Worm (Caenorhabditis elegans): Measurements from ENCODE around the gene aakg-1.

The aakg-1 gene

DNA sequence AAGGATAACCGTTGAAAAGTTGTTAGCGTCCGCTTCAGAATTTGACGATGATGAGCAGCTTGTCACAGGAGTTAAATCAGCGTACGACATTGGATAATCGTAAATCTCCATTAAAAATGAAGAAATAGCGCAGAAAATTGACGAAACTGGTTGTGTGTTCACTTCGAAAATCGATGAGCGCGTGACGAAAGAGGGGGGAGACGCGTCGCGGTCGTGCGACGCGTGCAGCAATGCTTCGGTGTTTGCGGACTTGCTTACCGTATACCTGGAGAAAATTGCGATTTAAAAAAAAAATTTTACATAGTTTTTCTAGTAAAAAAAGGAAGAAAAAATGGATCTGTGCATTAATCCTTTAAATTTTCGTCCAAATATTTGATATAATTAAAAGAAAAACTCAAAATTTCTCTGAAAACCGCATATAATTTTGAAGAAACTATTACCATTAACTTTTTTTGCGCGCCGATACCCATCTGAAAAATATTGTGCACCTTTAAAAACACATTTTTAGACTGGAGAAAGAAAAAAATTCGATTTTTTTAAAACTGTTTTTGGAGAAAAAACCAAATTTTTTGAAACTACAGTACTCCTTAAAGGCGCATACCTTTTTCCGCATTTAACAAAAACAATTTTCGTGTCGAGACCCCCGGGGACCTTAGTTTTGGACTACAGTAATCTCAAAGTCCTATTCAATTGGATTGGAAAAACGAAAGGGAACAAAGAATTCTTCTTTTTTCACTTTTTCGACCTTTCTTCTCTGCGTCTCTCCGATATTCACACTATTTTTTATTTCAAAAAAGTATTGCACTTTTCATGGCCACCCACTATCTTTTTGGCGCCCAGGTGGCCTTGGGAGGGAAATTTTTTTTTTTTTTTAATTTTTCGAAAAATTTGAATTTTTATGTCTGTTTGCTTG lies 23.5 kb upstream of the aakg-1 start:
- TF ChIP-seq unc-39 (tag; optimal IDR thresholded peaks at IDR 0.05) (no peak), nhr-23 (tag; optimal IDR thresholded peaks at IDR 0.05) (peak; percentile 91), nhr-76 (tag; optimal IDR thresholded peaks at IDR 0.05) (no peak), pha-4 (tag; optimal IDR thresholded peaks at IDR 0.05) (peak; percentile 89), zag-1 (tag; optimal IDR thresholded peaks at IDR 0.05) (no peak), unc-62 (GFP tag; optimal IDR thresholded peaks at IDR 0.05) (no peak), sea-2 (GFP tag; optimal IDR thresholded peaks at IDR 0.05) (peak; percentile 92), lsy-12 (tag; optimal IDR thresholded peaks at IDR 0.05) (peak; percentile 59), ama-1 (optimal IDR thresholded peaks at IDR 0.05) (peak; percentile 93), nhr-237 (tag; optimal IDR thresholded peaks at IDR 0.05) (no peak), snpc-4 (tag; optimal IDR thresholded peaks at IDR 0.05) (peak; percentile 83), nhr-77 (tag; optimal IDR thresholded peaks at IDR 0.05) (peak; percentile 68), egl-5 (tag; optimal IDR thresholded peaks at IDR 0.05) (peak; percentile 91), nfya-1 (tag; optimal IDR thresholded peaks at IDR 0.05; ENCODE audit: insufficient read depth) (peak; percentile 98), pqm-1 (tag; optimal IDR thresholded peaks at IDR 0.05) (peak; percentile 10), tbx-2 (tag; optimal IDR thresholded peaks at IDR 0.05) (peak; percentile 40), lin-15B (tag; optimal IDR thresholded peaks at IDR 0.05) (peak; percentile 92), ZK546.5 (tag; optimal IDR thresholded peaks at IDR 0.05) (no peak), hmg-11 (tag; optimal IDR thresholded peaks at IDR 0.05) (peak; percentile 54), ztf-4 (tag; optimal IDR thresholded peaks at IDR 0.05) (no peak), skn-1 (tag; optimal IDR thresholded peaks at IDR 0.05) (peak; percentile 70), nhr-25 (tag; optimal IDR thresholded peaks at IDR 0.05) (peak; percentile 93), ceh-82 (tag; optimal IDR thresholded peaks at IDR 0.05) (no peak), nhr-43 (tag; optimal IDR thresholded peaks at IDR 0.05; ENCODE audit: poor library complexity, severe bottlenecking) (peak; percentile 24), ceh-28 (tag; optimal IDR thresholded peaks at IDR 0.05) (peak; percentile 89), ceh-9 (tag; optimal IDR thresholded peaks at IDR 0.05) (no peak), fkh-2 (tag; optimal IDR thresholded peaks at IDR 0.05) (no peak), eor-1 (tag; optimal IDR thresholded peaks at IDR 0.05) (peak in 1 of 2 experiments; percentile 49), elt-2 (tag; optimal IDR thresholded peaks at IDR 0.05) (peak; percentile 27), R02D3.7 (tag; optimal IDR thresholded peaks at IDR 0.05) (peak; percentile 53), jun-1 (tag; optimal IDR thresholded peaks at IDR 0.05) (peak; percentile 49), nhr-28 (tag; optimal IDR thresholded peaks at IDR 0.05) (peak; percentile 21), elt-1 (tag; optimal IDR thresholded peaks at IDR 0.05) (peak; percentile 37), fkh-10 (GFP tag; optimal IDR thresholded peaks at IDR 0.05) (peak; percentile 70), ceh-16 (tag; optimal IDR thresholded peaks at IDR 0.05) (no peak), lin-39 (tag; optimal IDR thresholded peaks at IDR 0.05) (peak; percentile 97)

- TF ChIP-seq mml-1 (tag; optimal IDR thresholded peaks at IDR 0.05) (no peak), jun-1 (tag; optimal IDR thresholded peaks at IDR 0.05) (no peak), ama-1 (optimal IDR thresholded peaks at IDR 0.05) (peak; percentile 80)
These were observed 20.4 kb upstream of the aakg-1 start for ce11 chrIII:12595640-12596039.

DNA sequence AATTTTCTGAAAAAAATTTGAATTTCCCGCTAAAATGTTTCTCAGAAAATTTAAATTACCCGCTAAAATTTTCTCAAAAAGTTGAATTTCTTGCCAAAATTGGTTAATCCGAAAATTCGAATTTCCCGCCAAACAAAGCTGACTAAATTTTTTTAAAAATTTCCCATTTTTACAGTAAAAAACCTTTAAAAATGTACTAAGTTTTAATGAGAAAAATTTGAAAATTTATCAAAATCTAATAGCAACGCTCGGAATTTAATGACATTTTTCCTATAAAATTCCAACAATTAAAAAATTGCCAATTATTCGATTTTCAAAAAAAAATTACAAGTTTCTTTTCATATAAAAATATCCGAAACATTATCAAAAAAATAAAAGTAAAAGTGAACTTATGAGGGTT lies 16.7 kb upstream of the aakg-1 start:
- no peak for TF ChIP-seq elt-2 (tag; optimal IDR thresholded peaks at IDR 0.05)
- no peak for TF ChIP-seq pqm-1 (tag; optimal IDR thresholded peaks at IDR 0.05)
- no peak for TF ChIP-seq lin-15B (tag; optimal IDR thresholded peaks at IDR 0.05)
- no peak for TF ChIP-seq fos-1 (tag; optimal IDR thresholded peaks at IDR 0.05)
- no peak for TF ChIP-seq ceh-9 (tag; optimal IDR thresholded peaks at IDR 0.05)
- TF ChIP-seq daf-12 (tag; optimal IDR thresholded peaks at IDR 0.05) = no peak
